Fruit fly (Drosophila melanogaster) whole organism, embryonic: ENCODE measurements around the gene sesB.

Source experiments
- BEAF-32 ChIP-seq: fragments of 200-800 bp; sonication (Bioruptor generic); optimal IDR thresholded peaks from 3 replicates; lab custom pipeline; 2017; ENCODE audit warnings: missing biosample characterization, missing genetic modification characterization, mild to moderate bottlenecking, moderate library complexity, missing genetic modification reagents
- CG12391 ChIP-seq: fragments of 200-800 bp; sonication (Bioruptor generic); optimal IDR thresholded peaks from 3 replicates; lab custom pipeline; 2018; ENCODE audit warnings: missing biosample characterization, mild to moderate bottlenecking, missing genetic modification characterization, moderate library complexity
- CG12769 ChIP-seq: fragments of 200-800 bp; sonication (Bioruptor generic); optimal IDR thresholded peaks from 2 replicates; lab custom pipeline; 2019; ENCODE audit warnings: missing biosample characterization, mild to moderate bottlenecking, missing genetic modification characterization, moderate library complexity
- CG16813 ChIP-seq: fragments of 200-800 bp; sonication (Bioruptor generic); IDR thresholded peaks from 3 replicates; pipeline ENCODE4 v1.3.6; 2022; ENCODE audit warnings: missing biosample characterization, missing genetic modification characterization; ENCODE audit not compliant: partially characterized antibody
- CG17359 ChIP-seq: fragments of 200-800 bp; sonication (Bioruptor generic); optimal IDR thresholded peaks from 3 replicates; lab custom pipeline; 2018; ENCODE audit warnings: missing biosample characterization, mild to moderate bottlenecking, missing genetic modification characterization, moderate library complexity
- CG1832 ChIP-seq: fragments of 200-800 bp; sonication (Bioruptor generic); optimal IDR thresholded peaks from 2 replicates; lab custom pipeline; 2017; ENCODE audit warnings: missing biosample characterization, mild to moderate bottlenecking, missing genetic modification characterization, inconsistent platforms
- CG2116 ChIP-seq: fragments of 200-800 bp; sonication (Bioruptor generic); optimal IDR thresholded peaks from 3 replicates; lab custom pipeline; 2018; ENCODE audit warnings: missing biosample characterization, mild to moderate bottlenecking, missing genetic modification characterization
- CG32772 ChIP-seq: fragments of 200-800 bp; sonication (Bioruptor generic); IDR thresholded peaks from 2 replicates; pipeline ENCODE4 v1.3.6; 2022; ENCODE audit warnings: missing biosample characterization, missing genetic modification characterization
- CG7556 ChIP-seq: fragments of 200-800 bp; sonication (Bioruptor generic); optimal IDR thresholded peaks from 2 replicates; lab custom pipeline; 2017; ENCODE audit warnings: missing biosample characterization, mild to moderate bottlenecking, missing genetic modification characterization
- CG8924 ChIP-seq: fragments of 200-800 bp; optimal IDR thresholded peaks from 3 replicates; lab custom pipeline; 2019; ENCODE audit warnings: missing biosample characterization, mild to moderate bottlenecking, missing genetic modification characterization, moderate library complexity
- CG9437 ChIP-seq: fragments of 200-800 bp; sonication (Bioruptor generic); optimal IDR thresholded peaks from 2 replicates; lab custom pipeline; 2018; ENCODE audit warnings: missing biosample characterization, mild to moderate bottlenecking, missing genetic modification characterization
- CG9932 ChIP-seq: fragments of 200-800 bp; sonication (Bioruptor generic); IDR thresholded peaks from 2 replicates; pipeline ENCODE4 v1.3.6; 2022; ENCODE audit warnings: missing biosample characterization, missing genetic modification characterization
- Deaf1 ChIP-seq: fragments of 200-800 bp; optimal IDR thresholded peaks from 3 replicates; lab custom pipeline; 2019; ENCODE audit warnings: missing biosample characterization, mild to moderate bottlenecking, missing genetic modification characterization, moderate library complexity
- Dll ChIP-seq: fragments of 200-800 bp; sonication (Bioruptor generic); IDR thresholded peaks from 4 replicates; pipeline ENCODE4 v1.3.6; 2022; ENCODE audit warnings: missing biosample characterization, missing genetic modification characterization; ENCODE audit not compliant: partially characterized antibody
- Doc3 ChIP-seq: fragments of 200-800 bp; sonication (Bioruptor generic); IDR thresholded peaks from 3 replicates; pipeline ENCODE4 v1.3.6; 2022; ENCODE audit warnings: missing biosample characterization, missing genetic modification characterization; ENCODE audit not compliant: partially characterized antibody
- Dp ChIP-seq: fragments of 200-800 bp; sonication (Bioruptor generic); optimal IDR thresholded peaks from 2 replicates; lab custom pipeline; 2018; ENCODE audit warnings: missing biosample characterization, mild to moderate bottlenecking, missing genetic modification characterization, moderate library complexity
- HLHmδ ChIP-seq: fragments of 200-800 bp; sonication (Bioruptor generic); optimal IDR thresholded peaks from 2 replicates; lab custom pipeline; 2018; ENCODE audit warnings: missing biosample characterization, mild to moderate bottlenecking, missing genetic modification characterization, moderate library complexity
- Hmr ChIP-seq: fragments of 200-800 bp; sonication (Bioruptor generic); optimal IDR thresholded peaks from 3 replicates; lab custom pipeline; 2017; ENCODE audit warnings: mild to moderate bottlenecking, missing biosample characterization, missing genetic modification reagents, missing genetic modification characterization
- Max ChIP-seq: fragments of 200-800 bp; sonication (Bioruptor generic); optimal IDR thresholded peaks from 2 replicates; lab custom pipeline; 2016; ENCODE audit warnings: missing biosample characterization, mild to moderate bottlenecking, missing genetic modification characterization
- Opbp ChIP-seq: fragments of 200-800 bp; sonication (Bioruptor generic); IDR thresholded peaks from 3 replicates; pipeline ENCODE4 v1.3.6; 2022; ENCODE audit warnings: missing biosample characterization, missing genetic modification characterization; ENCODE audit not compliant: partially characterized antibody
- Scr ChIP-seq: fragments of 200-800 bp; sonication (Bioruptor generic); IDR thresholded peaks from 2 replicates; pipeline ENCODE4 v1.3.6; 2022; ENCODE audit warnings: missing biosample characterization, missing genetic modification characterization; ENCODE audit not compliant: partially characterized antibody
- Sry-δ ChIP-seq: fragments of 200-800 bp; sonication (Bioruptor generic); optimal IDR thresholded peaks from 2 replicates; lab custom pipeline; 2016; ENCODE audit warnings: missing biosample characterization, missing genetic modification characterization
- Stat92E ChIP-seq, 3 experiments: fragments of >200 bp in 2 of 3; fragments of 200-800 bp in 1 of 3; sonication (Bioruptor generic) in 1 of 3; optimal IDR thresholded peaks; 2 replicates each; lab custom pipeline; 2017 to 2019; ENCODE audit warnings: missing biosample characterization in 3 of 3, missing genetic modification characterization in 3 of 3, mild to moderate bottlenecking in 1 of 3, moderate library complexity in 1 of 3
- amos ChIP-seq: fragments of 200-800 bp; sonication (Bioruptor generic); IDR thresholded peaks from 2 replicates; pipeline ENCODE4 v1.3.6; 2022; ENCODE audit warnings: missing biosample characterization, missing genetic modification characterization; ENCODE audit not compliant: partially characterized antibody
- bsh ChIP-seq, 2 experiments: fragments of 200-800 bp; sonication (Bioruptor generic); optimal IDR thresholded peaks; 2 replicates each; lab custom pipeline; 2017 to 2018; ENCODE audit warnings: mild to moderate bottlenecking in 2 of 2, missing biosample characterization in 2 of 2, missing genetic modification characterization in 2 of 2, moderate library complexity in 1 of 2
- caup ChIP-seq: fragments of 200-800 bp; sonication (Bioruptor generic); optimal IDR thresholded peaks from 3 replicates; lab custom pipeline; 2017; ENCODE audit warnings: missing biosample characterization, mild to moderate bottlenecking, missing genetic modification characterization, moderate library complexity; ENCODE audit not compliant: severe bottlenecking
- chinmo ChIP-seq: fragments of 200-800 bp; sonication (Bioruptor generic); IDR thresholded peaks from 4 replicates; pipeline ENCODE4 v1.3.6; 2022; ENCODE audit warnings: missing biosample characterization, missing genetic modification characterization; ENCODE audit not compliant: partially characterized antibody
- cwo ChIP-seq: fragments of 200-800 bp; sonication (Bioruptor generic); optimal IDR thresholded peaks from 3 replicates; lab custom pipeline; 2017; ENCODE audit warnings: missing biosample characterization, missing genetic modification characterization, mild to moderate bottlenecking, moderate library complexity, missing genetic modification reagents
- dm ChIP-seq: fragments of 200-800 bp; sonication (Bioruptor generic); optimal IDR thresholded peaks from 3 replicates; lab custom pipeline; 2016; ENCODE audit warnings: missing biosample characterization, missing genetic modification characterization
- exex ChIP-seq: fragments of 200-800 bp; sonication (Bioruptor generic); optimal IDR thresholded peaks from 4 replicates; lab custom pipeline; 2018; ENCODE audit warnings: missing biosample characterization, mild to moderate bottlenecking, missing genetic modification characterization, moderate library complexity
- ftz-f1 ChIP-seq: fragments of 200-800 bp; sonication (Bioruptor generic); optimal IDR thresholded peaks from 2 replicates; lab custom pipeline; 2016; ENCODE audit warnings: missing biosample characterization, missing genetic modification characterization
- ind ChIP-seq: fragments of 200-800 bp; sonication (Bioruptor generic); optimal IDR thresholded peaks from 3 replicates; lab custom pipeline; 2016; ENCODE audit warnings: missing biosample characterization, missing genetic modification characterization
- kah ChIP-seq: fragments of 200-800 bp; sonication (Bioruptor generic); optimal IDR thresholded peaks from 2 replicates; lab custom pipeline; 2018; ENCODE audit warnings: missing biosample characterization, mild to moderate bottlenecking, missing genetic modification characterization
- kay ChIP-seq: fragments of 200-800 bp; sonication (Bioruptor generic); optimal IDR thresholded peaks from 2 replicates; lab custom pipeline; 2016; ENCODE audit warnings: missing biosample characterization, missing genetic modification characterization
- kni ChIP-seq: fragments of 200-800 bp; sonication (Bioruptor generic); optimal IDR thresholded peaks from 3 replicates; lab custom pipeline; 2017; ENCODE audit warnings: mild to moderate bottlenecking, missing biosample characterization, missing genetic modification reagents, missing genetic modification characterization
- lab ChIP-seq: fragments of 200-800 bp; sonication (Bioruptor generic); optimal IDR thresholded peaks from 3 replicates; lab custom pipeline; 2017; ENCODE audit warnings: missing biosample characterization, missing genetic modification characterization, mild to moderate bottlenecking, moderate library complexity, missing genetic modification reagents
- lbe ChIP-seq: fragments of 200-800 bp; sonication (Bioruptor generic); optimal IDR thresholded peaks from 2 replicates; lab custom pipeline; 2016; ENCODE audit warnings: missing biosample characterization, mild to moderate bottlenecking, missing genetic modification characterization
- nom ChIP-seq: fragments of 200-800 bp; sonication (Bioruptor generic); optimal IDR thresholded peaks from 2 replicates; lab custom pipeline; 2017; ENCODE audit warnings: missing biosample characterization, missing genetic modification characterization, mild to moderate bottlenecking, moderate library complexity, missing genetic modification reagents
- psq ChIP-seq: fragments of 200-800 bp; sonication (Bioruptor generic); optimal IDR thresholded peaks from 2 replicates; lab custom pipeline; 2017; ENCODE audit warnings: missing biosample characterization, missing genetic modification characterization
- sd ChIP-seq: fragments of 200-800 bp; sonication (Bioruptor generic); optimal IDR thresholded peaks from 3 replicates; lab custom pipeline; 2018; ENCODE audit warnings: missing biosample characterization, mild to moderate bottlenecking, missing genetic modification characterization, moderate library complexity
- sens ChIP-seq: fragments of 200-800 bp; sonication (Bioruptor generic); peaks from one replicate; lab custom pipeline; 2016; ENCODE audit warnings: missing biosample characterization, missing genetic modification characterization
- sna ChIP-seq: fragments of 200-800 bp; sonication (Bioruptor generic); IDR thresholded peaks from 2 replicates; pipeline ENCODE4 v1.3.6; 2022; ENCODE audit warnings: missing biosample characterization, missing genetic modification characterization; ENCODE audit not compliant: partially characterized antibody
- sqz ChIP-seq: fragments of 200-800 bp; sonication (Bioruptor generic); optimal IDR thresholded peaks from 3 replicates; lab custom pipeline; 2018; ENCODE audit warnings: missing biosample characterization, mild to moderate bottlenecking, missing genetic modification characterization
- sr ChIP-seq: fragments of 200-800 bp; sonication (Bioruptor generic); IDR thresholded peaks from 3 replicates; pipeline ENCODE4 v1.3.6; 2022; ENCODE audit warnings: missing biosample characterization, missing genetic modification characterization
- stwl ChIP-seq: fragments of 200-800 bp; sonication (Bioruptor generic); optimal IDR thresholded peaks from 3 replicates; lab custom pipeline; 2018; ENCODE audit warnings: missing biosample characterization, mild to moderate bottlenecking, missing genetic modification characterization, moderate library complexity
- z ChIP-seq: fragments of 200-800 bp; sonication (Bioruptor generic); IDR thresholded peaks from 3 replicates; pipeline ENCODE4 v1.3.6; 2022; ENCODE audit warnings: missing biosample characterization, missing genetic modification characterization

Gene sesB

dm6 chrX:10805651-10806191 is 19.0 kb upstream of the sesB start (continued):
- TF ChIP-seq CG32772 (GFP tag; lab: Robert Waterston, UW), result peak; percentile 58
- TF ChIP-seq CG1832 (GFP tag; lab: Kevin White, UChicago), result peak; percentile 77
- TF ChIP-seq sd (tag; lab: Kevin White, UChicago), result peak; percentile 35
- TF ChIP-seq cwo, result peak; percentile 36
- peak; percentile 61 for TF ChIP-seq CG16813 (GFP tag; lab: Robert Waterston, UW)
- peak; percentile 83 for TF ChIP-seq psq
- peak; percentile 29 for TF ChIP-seq Deaf1 (tag; lab: Kevin White, UChicago)
- TF ChIP-seq kay (GFP tag; lab: Kevin White, UChicago), result peak; percentile 45
- TF ChIP-seq bsh (GFP tag; optimal IDR thresholded peaks at IDR 0.05; lab: Kevin White, UChicago), result peak in 1 of 2 experiments; percentile 82
- peak; percentile 31 for TF ChIP-seq CG2116 (GFP tag; lab: Kevin White, UChicago)
- TF ChIP-seq nom (GFP tag; lab: Kevin White, UChicago), result peak; percentile 97
- peak; percentile 49; the same call in 1 of the 3 replicates for TF ChIP-seq Opbp (GFP tag; lab: Robert Waterston, UW)
- peak; percentile 50 for TF ChIP-seq Dp (GFP tag; lab: Kevin White, UChicago)
- peak; percentile 79 for TF ChIP-seq sens (GFP tag; lab: Kevin White, UChicago)
- peak; percentile 42; the same call in 1 of the 3 replicates for TF ChIP-seq Doc3 (GFP tag; lab: Robert Waterston, UW)
- TF ChIP-seq HLHmδ (GFP tag; lab: Kevin White, UChicago), result peak; percentile 13
- TF ChIP-seq lbe, result peak; percentile 14
- TF ChIP-seq CG12769 (tag; lab: Kevin White, UChicago), result peak; percentile 77
- TF ChIP-seq Scr (GFP tag; lab: Robert Waterston, UW), result peak; percentile 63
- TF ChIP-seq caup (GFP tag; lab: Kevin White, UChicago), result peak; percentile 5
- TF ChIP-seq chinmo, result 0 out of 4 replicates have a peak, but pooled peaks have one; percentile 32
- no peak for TF ChIP-seq CG7556
- peak in 1 of 3 experiments; percentile 20 for TF ChIP-seq Stat92E (GFP tag; optimal IDR thresholded peaks at IDR 0.05; lab: Kevin White, UChicago)
- peak; percentile 79; the same call in 2 of the 3 replicates for TF ChIP-seq z (GFP tag; lab: Robert Waterston, UW)
- peak; percentile 46 for TF ChIP-seq exex (tag; lab: Kevin White, UChicago)
- no peak for TF ChIP-seq ind
- TF ChIP-seq CG17359 (tag; lab: Kevin White, UChicago), result no peak
- peak; percentile 12 for TF ChIP-seq stwl (tag; lab: Kevin White, UChicago)
- TF ChIP-seq lab (GFP tag; lab: Kevin White, UChicago), result peak; percentile 32
- peak; percentile 64 for TF ChIP-seq kni (GFP tag; lab: Kevin White, UChicago)
- peak; percentile 20 for TF ChIP-seq Max (GFP tag; lab: Kevin White, UChicago)
- TF ChIP-seq sna, result peak; percentile 30; the same call in 1 of the 2 replicates
- TF ChIP-seq sr (GFP tag; lab: Robert Waterston, UW), result peak; percentile 85
- TF ChIP-seq BEAF-32 (GFP tag; lab: Kevin White, UChicago), result peak; percentile 63
- TF ChIP-seq CG9932 (GFP tag; lab: Robert Waterston, UW), result no peak
- TF ChIP-seq CG12391, result peak; percentile 15
- peak; percentile 58; the same call in 2 of the 4 replicates for TF ChIP-seq Dll (GFP tag; lab: Robert Waterston, UW)
- TF ChIP-seq CG9437 (GFP tag; lab: Kevin White, UChicago), result no peak
- TF ChIP-seq sqz (GFP tag; lab: Kevin White, UChicago), result peak; percentile 97
- peak; percentile 59 for TF ChIP-seq amos (GFP tag; lab: Robert Waterston, UW)
- TF ChIP-seq Hmr (GFP tag; lab: Kevin White, UChicago), result peak; percentile 14
- no peak for TF ChIP-seq CG8924 (tag; lab: Kevin White, UChicago)
- peak; percentile 41 for TF ChIP-seq Sry-δ (GFP tag; lab: Kevin White, UChicago)
- peak; percentile 65 for TF ChIP-seq dm (GFP tag; lab: Kevin White, UChicago)
- peak; percentile 37 for TF ChIP-seq ftz-f1 (GFP tag; lab: Kevin White, UChicago)
- peak; percentile 46 for TF ChIP-seq kah
